Worm (Caenorhabditis elegans): ENCODE results near the gene nlp-3.

The nlp-3 gene

ce11 chrX:13178347-13178746, at the start of gene nlp-3:
TSS of gene nlp-3 (minus strand) at chrX:13178447.
- no peak for TF ChIP-seq W03F9.2 (tag; optimal IDR thresholded peaks at IDR 0.05)
- no peak for TF ChIP-seq dao-5 (tag; optimal IDR thresholded peaks at IDR 0.05)
- TF ChIP-seq him-1 (tag; optimal IDR thresholded peaks at IDR 0.05): no peak

- TF ChIP-seq W03F9.2 (tag; optimal IDR thresholded peaks at IDR 0.05): no peak
- TF ChIP-seq dao-5 (tag; optimal IDR thresholded peaks at IDR 0.05): no peak
- TF ChIP-seq him-1 (tag; optimal IDR thresholded peaks at IDR 0.05): no peak
Observed at ce11 chrX:13227778-13228177, 49.5 kb upstream of the nlp-3 start.

ce11 chrX:13226614-13227096, 48.4 kb upstream of the nlp-3 start, which contains the start of gene skr-21:
TSS of gene skr-21 (minus strand) at chrX:13226664.
- TF ChIP-seq him-1 (tag; optimal IDR thresholded peaks at IDR 0.05): no peak
- no peak for TF ChIP-seq W03F9.2 (tag; optimal IDR thresholded peaks at IDR 0.05)
- TF ChIP-seq dao-5 (tag; optimal IDR thresholded peaks at IDR 0.05): no peak

- TF ChIP-seq him-1 (tag; optimal IDR thresholded peaks at IDR 0.05) (no peak), dao-5 (tag; optimal IDR thresholded peaks at IDR 0.05) (no peak), W03F9.2 (tag; optimal IDR thresholded peaks at IDR 0.05) (no peak)
Observed at ce11 chrX:13225111-13225905, 47.1 kb upstream of the nlp-3 start.

- TF ChIP-seq dao-5 (tag; optimal IDR thresholded peaks at IDR 0.05) (no peak), W03F9.2 (tag; optimal IDR thresholded peaks at IDR 0.05) (no peak), him-1 (tag; optimal IDR thresholded peaks at IDR 0.05) (no peak)
Observed at ce11 chrX:13224608-13225007, 46.4 kb upstream of the nlp-3 start, which contains the start of gene skr-19. TSS of gene skr-19 (minus strand) at chrX:13224708.

ce11 chrX:13223437-13223836, 45.2 kb upstream of the nlp-3 start, which contains the start of gene skr-20:
TSS of gene skr-20 (minus strand) at chrX:13223537.
- TF ChIP-seq him-1 (tag; optimal IDR thresholded peaks at IDR 0.05) (no peak), dao-5 (tag; optimal IDR thresholded peaks at IDR 0.05) (no peak), W03F9.2 (tag; optimal IDR thresholded peaks at IDR 0.05) (no peak)

ce11 chrX:13221357-13221756, 43.1 kb upstream of the nlp-3 start, which contains the start of gene asp-4:
TSS of gene asp-4 (minus strand) at chrX:13221462.
- TF ChIP-seq him-1 (tag; optimal IDR thresholded peaks at IDR 0.05) (no peak), W03F9.2 (tag; optimal IDR thresholded peaks at IDR 0.05) (no peak), dao-5 (tag; optimal IDR thresholded peaks at IDR 0.05) (no peak)

- no peak for TF ChIP-seq him-1 (tag; optimal IDR thresholded peaks at IDR 0.05)
Observed at ce11 chrX:13220609-13221008, 42.4 kb upstream of the nlp-3 start.

- TF ChIP-seq him-1 (tag; optimal IDR thresholded peaks at IDR 0.05): no peak
- no peak for TF ChIP-seq W03F9.2 (tag; optimal IDR thresholded peaks at IDR 0.05)
- TF ChIP-seq dao-5 (tag; optimal IDR thresholded peaks at IDR 0.05): no peak
Observed at ce11 chrX:13217940-13218339, 39.7 kb upstream of the nlp-3 start.

- TF ChIP-seq him-1 (tag; optimal IDR thresholded peaks at IDR 0.05): no peak
- no peak for TF ChIP-seq dao-5 (tag; optimal IDR thresholded peaks at IDR 0.05)
- no peak for TF ChIP-seq W03F9.2 (tag; optimal IDR thresholded peaks at IDR 0.05)
Observed at ce11 chrX:13216802-13217201, 38.6 kb upstream of the nlp-3 start, which contains the start of gene R12H7.4. TSS of gene R12H7.4 (plus strand) at chrX:13217102.

ce11 chrX:13212528-13212927, 34.3 kb upstream of the nlp-3 start:
- no peak for TF ChIP-seq W03F9.2 (tag; optimal IDR thresholded peaks at IDR 0.05)
- no peak for TF ChIP-seq him-1 (tag; optimal IDR thresholded peaks at IDR 0.05)
- no peak for TF ChIP-seq dao-5 (tag; optimal IDR thresholded peaks at IDR 0.05)

ce11 chrX:13210478-13210877, 32.2 kb upstream of the nlp-3 start:
- TF ChIP-seq dao-5 (tag; optimal IDR thresholded peaks at IDR 0.05) (no peak), him-1 (tag; optimal IDR thresholded peaks at IDR 0.05) (peak; percentile 83), W03F9.2 (tag; optimal IDR thresholded peaks at IDR 0.05) (no peak)

ce11 chrX:13209026-13209425, 30.8 kb upstream of the nlp-3 start:
- TF ChIP-seq W03F9.2 (tag; optimal IDR thresholded peaks at IDR 0.05) (no peak), dao-5 (tag; optimal IDR thresholded peaks at IDR 0.05) (no peak), him-1 (tag; optimal IDR thresholded peaks at IDR 0.05) (no peak)

- TF ChIP-seq W03F9.2 (tag; optimal IDR thresholded peaks at IDR 0.05) (no peak), him-1 (tag; optimal IDR thresholded peaks at IDR 0.05) (no peak), dao-5 (tag; optimal IDR thresholded peaks at IDR 0.05) (no peak)
Observed at ce11 chrX:13206911-13207310, 28.7 kb upstream of the nlp-3 start.
